Fruit fly (Drosophila melanogaster) whole organism, prepupa: ENCODE results near the gene mTerf3.

ENCODE experiments used
- Blimp-1 ChIP-seq: fragments of 200-800 bp; sonication (Bioruptor generic); optimal IDR thresholded peaks from 3 replicates; lab custom pipeline; 2017; ENCODE audit warnings: missing biosample characterization, missing genetic modification characterization, mild to moderate bottlenecking, moderate library complexity, missing genetic modification reagents
- CG10631 ChIP-seq: fragments of 200-800 bp; sonication (Bioruptor generic); optimal IDR thresholded peaks from 2 replicates; lab custom pipeline; 2016; ENCODE audit warnings: missing biosample characterization, missing genetic modification characterization
- CG10669 ChIP-seq: fragments of 200-800 bp; sonication (Bioruptor generic); optimal IDR thresholded peaks from 3 replicates; lab custom pipeline; 2018; ENCODE audit warnings: missing biosample characterization, mild to moderate bottlenecking, missing genetic modification characterization, moderate library complexity
- CG11902 ChIP-seq: fragments of 200-800 bp; sonication (Bioruptor generic); optimal IDR thresholded peaks from 3 replicates; lab custom pipeline; 2016; ENCODE audit warnings: missing biosample characterization, missing genetic modification characterization
- CG15336 ChIP-seq: fragments of 200-800 bp; sonication (Bioruptor generic); IDR thresholded peaks from 2 replicates; pipeline ENCODE4 v1.3.6; 2022; ENCODE audit warnings: missing biosample characterization, missing genetic modification characterization
- CG1621 ChIP-seq: fragments of 200-800 bp; sonication (Bioruptor generic); optimal IDR thresholded peaks from 3 replicates; lab custom pipeline; 2018; ENCODE audit warnings: missing biosample characterization, mild to moderate bottlenecking, missing genetic modification characterization
- CG16779 ChIP-seq: fragments of 200-800 bp; sonication (Bioruptor generic); optimal IDR thresholded peaks from 3 replicates; lab custom pipeline; 2017; ENCODE audit warnings: missing biosample characterization, mild to moderate bottlenecking, missing genetic modification characterization
- CG31627 ChIP-seq: fragments of 200-800 bp; sonication (Bioruptor generic); optimal IDR thresholded peaks from 3 replicates; lab custom pipeline; 2016; ENCODE audit warnings: missing biosample characterization, missing genetic modification characterization
- CG32006 ChIP-seq: fragments of 200-800 bp; sonication (Bioruptor generic); optimal IDR thresholded peaks from 3 replicates; lab custom pipeline; 2017; ENCODE audit warnings: missing biosample characterization, mild to moderate bottlenecking, missing genetic modification characterization
- CG4318 ChIP-seq: fragments of 200-800 bp; sonication (Bioruptor generic); optimal IDR thresholded peaks from 3 replicates; lab custom pipeline; 2017; ENCODE audit warnings: missing biosample characterization, mild to moderate bottlenecking, missing genetic modification characterization
- CG6163 ChIP-seq: fragments of 200-800 bp; sonication (Bioruptor generic); IDR thresholded peaks from 3 replicates; pipeline ENCODE4 v1.3.6; 2022; ENCODE audit warnings: missing biosample characterization, missing genetic modification characterization
- CG6276 ChIP-seq: fragments of 200-800 bp; sonication (Bioruptor generic); optimal IDR thresholded peaks from 2 replicates; lab custom pipeline; 2017; ENCODE audit warnings: missing biosample characterization, mild to moderate bottlenecking, missing genetic modification characterization
- CG6792 ChIP-seq: fragments of 200-800 bp; sonication (Bioruptor generic); optimal IDR thresholded peaks from 3 replicates; lab custom pipeline; 2016; ENCODE audit warnings: missing biosample characterization, missing genetic modification characterization
- CG6854 ChIP-seq: fragments of 200-800 bp; sonication (Bioruptor generic); optimal IDR thresholded peaks from 2 replicates; lab custom pipeline; 2017; ENCODE audit warnings: missing biosample characterization, mild to moderate bottlenecking, missing genetic modification characterization
- CG7368 ChIP-seq: fragments of 200-800 bp; sonication (Bioruptor generic); optimal IDR thresholded peaks from 3 replicates; lab custom pipeline; 2016; ENCODE audit warnings: missing biosample characterization, missing genetic modification characterization
- CG8119 ChIP-seq: fragments of 200-800 bp; sonication (Bioruptor generic); IDR thresholded peaks from 3 replicates; pipeline ENCODE4 v1.3.6; 2022; ENCODE audit warnings: missing biosample characterization, missing genetic modification characterization
- CG8319 ChIP-seq: fragments of 200-800 bp; sonication (Bioruptor generic); optimal IDR thresholded peaks from 3 replicates; lab custom pipeline; 2016; ENCODE audit warnings: missing biosample characterization, missing genetic modification characterization
- CG8632 ChIP-seq: fragments of 200-800 bp; sonication (Bioruptor generic); optimal IDR thresholded peaks from 3 replicates; lab custom pipeline; 2016; ENCODE audit warnings: missing biosample characterization, missing genetic modification characterization
- CG9139 ChIP-seq: fragments of 200-800 bp; sonication (Bioruptor generic); optimal IDR thresholded peaks from 3 replicates; lab custom pipeline; 2017; ENCODE audit warnings: missing biosample characterization, mild to moderate bottlenecking, missing genetic modification characterization
- Eip78C ChIP-seq: fragments of 200-800 bp; sonication (Bioruptor generic); peaks from one replicate; lab custom pipeline; 2016; ENCODE audit warnings: missing biosample characterization, missing genetic modification characterization
- Eip93F ChIP-seq: fragments of 200-800 bp; sonication (Bioruptor generic); optimal IDR thresholded peaks from 2 replicates; lab custom pipeline; 2016; ENCODE audit warnings: missing biosample characterization, mild to moderate bottlenecking, missing genetic modification characterization
- Ets96B ChIP-seq: fragments of 200-800 bp; optimal IDR thresholded peaks from 2 replicates; lab custom pipeline; 2019; ENCODE audit warnings: missing biosample characterization, mild to moderate bottlenecking, missing genetic modification characterization, moderate library complexity
- Gug ChIP-seq: fragments of 200-800 bp; sonication (Bioruptor generic); IDR thresholded peaks from 2 replicates; pipeline ENCODE4 v1.3.6; 2022; ENCODE audit warnings: missing biosample characterization, missing genetic modification characterization
- Hr38 ChIP-seq: sonication (Bioruptor generic); optimal IDR thresholded peaks from 2 replicates; lab custom pipeline; 2016; ENCODE audit warnings: missing biosample characterization, missing genetic modification characterization
- Hr4 ChIP-seq: fragments of 200-800 bp; sonication (Bioruptor generic); optimal IDR thresholded peaks from 3 replicates; lab custom pipeline; 2016; ENCODE audit warnings: missing biosample characterization, missing genetic modification characterization
- Lpt ChIP-seq: fragments of 200-800 bp; sonication (Bioruptor generic); optimal IDR thresholded peaks from 3 replicates; lab custom pipeline; 2016; ENCODE audit warnings: missing biosample characterization, missing genetic modification characterization
- Met ChIP-seq: fragments of 200-800 bp; sonication (Bioruptor generic); optimal IDR thresholded peaks from 3 replicates; lab custom pipeline; 2016; ENCODE audit warnings: missing biosample characterization, missing genetic modification characterization
- OdsH ChIP-seq: fragments of 200-800 bp; sonication (Bioruptor generic); optimal IDR thresholded peaks from 3 replicates; lab custom pipeline; 2016; ENCODE audit warnings: missing biosample characterization, missing genetic modification characterization
- Smox ChIP-seq: fragments of 200-800 bp; sonication (Bioruptor generic); optimal IDR thresholded peaks from 3 replicates; lab custom pipeline; 2016; ENCODE audit warnings: missing biosample characterization, missing genetic modification characterization
- Sox102F ChIP-seq: fragments of 200-800 bp; sonication (Bioruptor generic); optimal IDR thresholded peaks from 2 replicates; lab custom pipeline; 2016; ENCODE audit warnings: missing biosample characterization, mild to moderate bottlenecking, missing genetic modification characterization
- Sox14 ChIP-seq: fragments of 200-800 bp; sonication (Bioruptor generic); optimal IDR thresholded peaks from 3 replicates; lab custom pipeline; 2016; ENCODE audit warnings: missing biosample characterization, missing genetic modification characterization
- Sox15 ChIP-seq: fragments of 200-800 bp; sonication (Bioruptor generic); optimal IDR thresholded peaks from 3 replicates; lab custom pipeline; 2016; ENCODE audit warnings: missing biosample characterization, missing genetic modification characterization
- achi ChIP-seq: fragments of 200-800 bp; sonication (Bioruptor generic); optimal IDR thresholded peaks from 3 replicates; lab custom pipeline; 2016; ENCODE audit warnings: missing biosample characterization, missing genetic modification characterization
- acj6 ChIP-seq: fragments of 200-800 bp; sonication (Bioruptor generic); optimal IDR thresholded peaks from 3 replicates; lab custom pipeline; 2016; ENCODE audit warnings: missing biosample characterization, missing genetic modification characterization
- dsx ChIP-seq: fragments of 200-800 bp; optimal IDR thresholded peaks from 3 replicates; lab custom pipeline; 2019; ENCODE audit warnings: missing biosample characterization, mild to moderate bottlenecking, missing genetic modification characterization, moderate library complexity; ENCODE audit not compliant: poor library complexity, severe bottlenecking
- eg ChIP-seq: fragments of 200-800 bp; sonication (Bioruptor generic); IDR thresholded peaks from 3 replicates; pipeline ENCODE4 v1.3.6; 2022; ENCODE audit warnings: missing biosample characterization, missing genetic modification characterization
- fd59A ChIP-seq: fragments of 200-800 bp; sonication (Bioruptor generic); optimal IDR thresholded peaks from 2 replicates; lab custom pipeline; 2017; ENCODE audit warnings: missing biosample characterization, mild to moderate bottlenecking, missing genetic modification characterization, missing genetic modification reagents
- fd85E ChIP-seq: fragments of 200-800 bp; sonication (Bioruptor generic); optimal IDR thresholded peaks from 3 replicates; lab custom pipeline; 2016; ENCODE audit warnings: missing biosample characterization, missing genetic modification characterization
- fkh ChIP-seq: fragments of 200-800 bp; sonication (Bioruptor generic); optimal IDR thresholded peaks from 3 replicates; lab custom pipeline; 2017; ENCODE audit warnings: missing biosample characterization, mild to moderate bottlenecking, missing genetic modification characterization, moderate library complexity
- lz ChIP-seq: fragments of 200-800 bp; sonication (Bioruptor generic); optimal IDR thresholded peaks from 3 replicates; lab custom pipeline; 2016; ENCODE audit warnings: missing biosample characterization, missing genetic modification characterization
- net ChIP-seq: fragments of 200-800 bp; sonication (Bioruptor generic); optimal IDR thresholded peaks from 3 replicates; lab custom pipeline; 2016; ENCODE audit warnings: missing biosample characterization, missing genetic modification characterization
- salr ChIP-seq, 2 experiments: fragments of 200-800 bp; sonication (Bioruptor generic); optimal IDR thresholded peaks; 3 replicates each; lab custom pipeline; 2016 to 2018; ENCODE audit warnings: missing biosample characterization in 2 of 2, missing genetic modification characterization in 2 of 2, mild to moderate bottlenecking in 1 of 2
- ss ChIP-seq, 2 experiments: fragments of 200-800 bp; sonication (Bioruptor generic); optimal IDR thresholded peaks; 2 replicates in 1 of 2; 3 replicates in 1 of 2; lab custom pipeline; 2017 to 2018; ENCODE audit warnings: mild to moderate bottlenecking in 2 of 2, missing biosample characterization in 2 of 2, missing genetic modification characterization in 2 of 2, moderate library complexity in 1 of 2
- topi ChIP-seq: fragments of 200-800 bp; sonication (Bioruptor generic); optimal IDR thresholded peaks from 3 replicates; lab custom pipeline; 2016; ENCODE audit warnings: missing biosample characterization, missing genetic modification characterization
- vri ChIP-seq: fragments of 200-800 bp; sonication (Bioruptor generic); optimal IDR thresholded peaks from 3 replicates; lab custom pipeline; 2016; ENCODE audit warnings: missing biosample characterization, mild to moderate bottlenecking, missing genetic modification characterization

The mTerf3 gene

DNA sequence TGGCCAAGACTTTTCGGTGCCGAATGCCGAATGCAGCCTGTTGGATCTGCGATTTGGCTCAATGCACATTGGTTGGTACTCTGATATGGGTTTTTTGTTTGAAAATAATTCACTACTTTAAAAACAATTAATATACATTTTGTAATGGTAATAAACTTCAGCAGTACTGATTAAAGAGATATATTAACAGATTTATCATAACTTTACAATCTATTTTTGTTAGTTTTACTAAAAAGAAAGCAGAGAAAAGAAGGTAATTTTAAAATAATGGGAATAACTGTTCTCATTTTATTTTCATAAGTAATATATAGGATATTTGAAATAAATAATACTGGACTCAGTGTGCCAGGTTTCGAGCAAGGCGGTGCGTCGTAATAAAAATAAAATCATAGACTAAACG is 49.6 kb upstream of the mTerf3 start:
- peak; percentile 74 for TF ChIP-seq CG6276 (GFP tag; lab: Kevin White, UChicago)
- peak; percentile 2 for TF ChIP-seq achi (GFP tag; lab: Kevin White, UChicago)
- peak; percentile 61; the same call in 2 of the 3 replicates for TF ChIP-seq eg (GFP tag; lab: Robert Waterston, UW)
- TF ChIP-seq Lpt (GFP tag; lab: Kevin White, UChicago) = peak; percentile 46
- peak; percentile 28 for TF ChIP-seq net (GFP tag; lab: Kevin White, UChicago)
- no peak for TF ChIP-seq CG7368 (GFP tag; lab: Kevin White, UChicago)
- TF ChIP-seq topi = no peak
- TF ChIP-seq CG1621 (tag; lab: Kevin White, UChicago) = no peak
- TF ChIP-seq CG10669 (GFP tag; lab: Kevin White, UChicago) = no peak
- TF ChIP-seq Sox102F = no peak
- TF ChIP-seq CG8632 (GFP tag; lab: Kevin White, UChicago) = no peak
- no peak for TF ChIP-seq ss (GFP tag; optimal IDR thresholded peaks at IDR 0.05; lab: Kevin White, UChicago)
- TF ChIP-seq Sox15 (GFP tag; lab: Kevin White, UChicago) = no peak
- TF ChIP-seq CG15336 (GFP tag; lab: Robert Waterston, UW) = peak; percentile 77
- TF ChIP-seq Gug (GFP tag; lab: Robert Waterston, UW) = 0 out of 2 replicates have a peak, but pooled peaks have one; percentile 7
- TF ChIP-seq Blimp-1 = no peak
- peak; percentile 85 for TF ChIP-seq CG8119 (GFP tag; lab: Robert Waterston, UW)
- peak in 1 of 2 experiments; percentile 45 for TF ChIP-seq salr (GFP tag; optimal IDR thresholded peaks at IDR 0.05; lab: Kevin White, UChicago)
- TF ChIP-seq Eip93F (GFP tag; lab: Kevin White, UChicago) = no peak
- no peak for TF ChIP-seq vri (GFP tag; lab: Kevin White, UChicago)
- TF ChIP-seq CG10631 (GFP tag; lab: Kevin White, UChicago) = no peak
- TF ChIP-seq OdsH (GFP tag; lab: Kevin White, UChicago) = peak; percentile 7
- no peak for TF ChIP-seq fd59A (GFP tag; lab: Kevin White, UChicago)
- no peak for TF ChIP-seq Ets96B
- no peak for TF ChIP-seq CG6792 (GFP tag; lab: Kevin White, UChicago)
- TF ChIP-seq Hr38 (GFP tag; lab: Kevin White, UChicago) = no peak
- peak; percentile 62 for TF ChIP-seq Eip78C (GFP tag; lab: Kevin White, UChicago)
- peak; percentile 57 for TF ChIP-seq Hr4 (GFP tag; lab: Kevin White, UChicago)
- TF ChIP-seq CG32006 (GFP tag; lab: Kevin White, UChicago) = peak; percentile 81
- no peak for TF ChIP-seq CG6854 (GFP tag; lab: Kevin White, UChicago)
- peak; percentile 54 for TF ChIP-seq CG4318 (GFP tag; lab: Kevin White, UChicago)
- TF ChIP-seq, all 60 proteins: peak for 14

DNA sequence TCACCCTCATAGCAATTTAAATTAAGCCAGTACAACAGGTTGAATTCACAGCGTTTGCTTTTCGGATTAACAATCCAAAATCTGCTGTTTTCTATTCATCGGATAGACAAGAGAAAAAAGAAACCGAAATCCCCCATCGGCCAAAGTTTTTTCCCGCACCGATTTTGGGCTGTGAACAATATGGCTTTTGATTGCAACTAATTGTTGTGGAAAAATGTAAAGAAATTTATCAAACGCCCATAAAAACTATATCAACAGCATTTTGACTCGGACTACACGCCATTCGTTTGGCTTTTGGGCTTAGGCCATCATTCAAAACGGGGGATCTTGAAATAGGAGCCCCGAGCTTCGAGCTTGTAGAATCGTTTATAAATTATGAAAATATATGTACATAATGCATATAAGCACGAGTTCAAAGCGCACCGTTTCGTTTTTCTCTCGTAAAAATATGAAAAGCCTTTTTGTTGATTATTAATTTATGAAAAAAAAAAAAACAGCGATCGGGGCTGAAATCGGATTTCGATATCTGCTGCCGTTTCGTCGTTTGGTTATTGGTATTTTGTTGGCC is 45.1 kb upstream of the mTerf3 start:
- TF ChIP-seq CG9139 (GFP tag; lab: Kevin White, UChicago) (no peak), acj6 (GFP tag; lab: Kevin White, UChicago) (no peak), CG1621 (tag; lab: Kevin White, UChicago) (no peak), CG8319 (no peak), Lpt (GFP tag; lab: Kevin White, UChicago) (no peak), Met (no peak), CG6163 (GFP tag; lab: Robert Waterston, UW) (no peak), fkh (no peak), dsx (GFP tag; lab: Kevin White, UChicago) (no peak), CG11902 (no peak), Ets96B (no peak), fd85E (GFP tag; lab: Kevin White, UChicago) (no peak), Smox (GFP tag; lab: Kevin White, UChicago) (no peak), Hr4 (GFP tag; lab: Kevin White, UChicago) (no peak), lz (no peak), Sox14 (GFP tag; lab: Kevin White, UChicago) (no peak), CG31627 (GFP tag; lab: Kevin White, UChicago) (no peak), CG16779 (tag; lab: Kevin White, UChicago) (no peak), CG6792 (GFP tag; lab: Kevin White, UChicago) (no peak)
